Worm (Caenorhabditis elegans): Measurements from ENCODE around the gene R10E4.3.

DNA sequence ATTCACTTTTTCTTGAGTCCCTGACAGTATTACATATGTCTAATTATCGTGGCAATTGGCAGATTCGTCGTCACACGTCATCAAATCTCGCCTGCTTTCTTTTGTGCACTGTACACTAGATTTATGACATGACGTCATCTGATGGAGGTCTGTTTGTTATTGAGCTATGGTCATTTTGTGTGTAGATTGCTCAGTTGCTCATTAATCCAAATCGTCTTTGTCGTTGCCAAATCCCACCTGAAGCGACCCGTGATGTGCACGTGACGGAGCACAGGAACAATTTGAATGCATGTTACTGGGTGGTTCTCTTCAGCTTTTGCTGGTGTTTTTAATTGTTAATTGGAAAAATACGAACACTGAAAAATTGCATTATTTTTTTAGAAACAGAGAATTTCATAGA, 14.4 kb downstream of the R10E4.3 start:
- TF ChIP-seq ceh-82 (tag; optimal IDR thresholded peaks at IDR 0.05) (no peak), elt-3 (tag; optimal IDR thresholded peaks at IDR 0.05) (no peak), lin-39 (tag; optimal IDR thresholded peaks at IDR 0.05) (no peak), jun-1 (tag; optimal IDR thresholded peaks at IDR 0.05) (no peak), nhr-12 (tag; optimal IDR thresholded peaks at IDR 0.05) (no peak), nhr-23 (tag; optimal IDR thresholded peaks at IDR 0.05) (no peak), daf-12 (tag; optimal IDR thresholded peaks at IDR 0.05) (no peak)

Data from whole organism, L3 larva.